Worm (Caenorhabditis elegans) whole organism, L3 larva: ENCODE measurements around the gene kbp-1.

Experiments used
- ama-1 ChIP-seq: fragments of 150-350 bp; optimal IDR thresholded peaks from 2 replicates; lab custom pipeline; 2018
- ceh-9 ChIP-seq: sonication (generic microtip); optimal IDR thresholded peaks from 2 replicates; lab custom pipeline; 2018; ENCODE audit warnings: missing biosample characterization, missing genetic modification characterization
- egl-27 ChIP-seq: sonication (generic microtip); optimal IDR thresholded peaks from 4 replicates; lab custom pipeline; 2017; ENCODE audit warnings: missing biosample characterization, missing genetic modification reagents, missing genetic modification characterization
- lin-39 ChIP-seq: fragments of 150-350 bp; optimal IDR thresholded peaks from 2 replicates; lab custom pipeline; 2018; ENCODE audit warnings: missing biosample characterization, missing genetic modification reagents, missing genetic modification characterization
- nhr-237 ChIP-seq: fragments of 150-350 bp; optimal IDR thresholded peaks from 2 replicates; lab custom pipeline; 2014; ENCODE audit warnings: missing biosample characterization, missing genetic modification characterization
- nhr-77 ChIP-seq: fragments of 150-350 bp; optimal IDR thresholded peaks from 2 replicates; lab custom pipeline; 2014; ENCODE audit warnings: missing biosample characterization, missing genetic modification characterization
- skn-1 ChIP-seq: fragments of 150-350 bp; optimal IDR thresholded peaks from 2 replicates; lab custom pipeline; 2014; ENCODE audit warnings: missing biosample characterization, missing genetic modification characterization
- unc-62 ChIP-seq: fragments of 150-350 bp; sonication (generic microtip); optimal IDR thresholded peaks from 4 replicates; lab custom pipeline; 2014; ENCODE audit warnings: missing biosample characterization, missing genetic modification reagents, missing genetic modification characterization
- zag-1 ChIP-seq: fragments of 150-350 bp; optimal IDR thresholded peaks from 2 replicates; lab custom pipeline; 2014; ENCODE audit warnings: missing biosample characterization, missing genetic modification characterization

DNA sequence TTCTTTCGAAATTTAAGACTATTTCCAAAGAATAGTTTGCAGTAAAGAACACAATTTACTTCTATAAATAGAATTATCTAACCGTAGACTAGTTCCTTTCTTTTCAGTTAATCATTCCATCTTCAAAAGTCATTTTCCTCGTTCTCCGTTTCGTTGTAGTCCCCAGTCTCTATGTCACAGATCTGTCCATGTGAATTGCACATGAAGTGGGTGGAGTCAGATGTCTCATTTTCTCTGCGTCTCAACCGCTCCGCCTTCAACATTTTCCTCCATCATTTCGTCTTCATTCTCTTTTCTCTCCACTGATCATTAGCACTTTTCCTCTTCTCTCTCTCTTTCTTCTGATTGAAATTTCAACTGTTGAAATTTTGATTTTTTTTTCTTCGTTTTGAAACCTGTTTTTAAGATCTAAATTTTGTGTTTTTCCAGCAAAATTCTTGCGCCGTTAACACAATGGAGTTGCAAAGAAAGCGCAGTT is 28.2 kb downstream of the kbp-1 start, which contains the start of gene T07E3.4:
- TF ChIP-seq skn-1 (tag; lab: Kevin White, UChicago) (no peak), ama-1 (lab: Kevin White, UChicago) (no peak), ceh-9 (tag; lab: Kevin White, UChicago) (no peak), nhr-237 (tag; lab: Kevin White, UChicago) (no peak), zag-1 (tag; lab: Kevin White, UChicago) (no peak), unc-62 (no peak), lin-39 (peak; percentile 78), egl-27 (tag; lab: Kevin White, UChicago) (peak; percentile 24), nhr-77 (no peak)
